Fruit fly (Drosophila melanogaster) whole organism, embryonic: Measurements from ENCODE around the gene htk.
A peak's percentile ranks its signal among the peaks of the same experiment; 100 is the strongest.

Source experiments
- Atf-2 ChIP-seq: fragments of 200-800 bp; sonication (Bioruptor generic); optimal IDR thresholded peaks from 2 replicates; lab custom pipeline; 2016; ENCODE audit warnings: missing biosample characterization, missing genetic modification characterization
- CG10543 ChIP-seq: fragments of 200-800 bp; sonication (Bioruptor generic); optimal IDR thresholded peaks from 3 replicates; lab custom pipeline; 2017; ENCODE audit warnings: missing biosample characterization, mild to moderate bottlenecking, missing genetic modification characterization, moderate library complexity
- CG12104 ChIP-seq: fragments of 200-800 bp; sonication (Bioruptor generic); optimal IDR thresholded peaks from 3 replicates; lab custom pipeline; 2016; ENCODE audit warnings: missing biosample characterization, missing genetic modification characterization
- CG12391 ChIP-seq: fragments of 200-800 bp; sonication (Bioruptor generic); optimal IDR thresholded peaks from 3 replicates; lab custom pipeline; 2018; ENCODE audit warnings: missing biosample characterization, mild to moderate bottlenecking, missing genetic modification characterization, moderate library complexity
- CG13624 ChIP-seq: fragments of 200-800 bp; sonication (Bioruptor generic); optimal IDR thresholded peaks from 2 replicates; lab custom pipeline; 2016; ENCODE audit warnings: missing biosample characterization, missing genetic modification characterization
- CG18262 ChIP-seq: fragments of 200-800 bp; optimal IDR thresholded peaks from 3 replicates; lab custom pipeline; 2019; ENCODE audit warnings: missing biosample characterization, mild to moderate bottlenecking, missing genetic modification characterization, moderate library complexity
- CG18476 ChIP-seq: fragments of 200-800 bp; sonication (Bioruptor generic); optimal IDR thresholded peaks from 2 replicates; lab custom pipeline; 2016; ENCODE audit warnings: missing biosample characterization, mild to moderate bottlenecking, missing genetic modification characterization
- CG18599 ChIP-seq: fragments of 200-800 bp; sonication (Bioruptor generic); optimal IDR thresholded peaks from 3 replicates; lab custom pipeline; 2017; ENCODE audit warnings: missing biosample characterization, missing genetic modification characterization, mild to moderate bottlenecking, moderate library complexity, missing genetic modification reagents
- CG18619 ChIP-seq: fragments of 200-800 bp; sonication (Bioruptor generic); optimal IDR thresholded peaks from 3 replicates; lab custom pipeline; 2017; ENCODE audit warnings: missing biosample characterization, mild to moderate bottlenecking, missing genetic modification characterization
- CG2875 ChIP-seq: fragments of 200-800 bp; sonication (Bioruptor generic); optimal IDR thresholded peaks from 2 replicates; lab custom pipeline; 2017; ENCODE audit warnings: missing biosample characterization, mild to moderate bottlenecking, missing genetic modification characterization, missing genetic modification reagents
- CG42726 ChIP-seq: fragments of 200-800 bp; sonication (Bioruptor generic); IDR thresholded peaks from 2 replicates; pipeline ENCODE4 v1.3.6; 2022; ENCODE audit warnings: missing biosample characterization, missing genetic modification characterization; ENCODE audit not compliant: partially characterized antibody
- CG4854 ChIP-seq: fragments of 200-800 bp; sonication (Bioruptor generic); optimal IDR thresholded peaks from 2 replicates; lab custom pipeline; 2016; ENCODE audit warnings: missing biosample characterization, missing genetic modification characterization, inconsistent platforms
- CG6765 ChIP-seq: fragments of 200-800 bp; sonication (Bioruptor generic); optimal IDR thresholded peaks from 3 replicates; lab custom pipeline; 2017; ENCODE audit warnings: missing biosample characterization, mild to moderate bottlenecking, missing genetic modification characterization
- CG6813 ChIP-seq: fragments of 200-800 bp; sonication (Bioruptor generic); optimal IDR thresholded peaks from 2 replicates; lab custom pipeline; 2017; ENCODE audit warnings: missing biosample characterization, missing genetic modification characterization, mild to moderate bottlenecking, moderate library complexity, missing genetic modification reagents
- CG7786 ChIP-seq: fragments of 200-800 bp; sonication (Bioruptor generic); optimal IDR thresholded peaks from 2 replicates; lab custom pipeline; 2016; ENCODE audit warnings: missing biosample characterization, missing genetic modification characterization
- CG8924 ChIP-seq: fragments of 200-800 bp; optimal IDR thresholded peaks from 3 replicates; lab custom pipeline; 2019; ENCODE audit warnings: missing biosample characterization, mild to moderate bottlenecking, missing genetic modification characterization, moderate library complexity
- CoRest ChIP-seq: fragments of 200-800 bp; sonication (Bioruptor generic); optimal IDR thresholded peaks from 3 replicates; lab custom pipeline; 2018; ENCODE audit warnings: missing biosample characterization, mild to moderate bottlenecking, missing genetic modification characterization, moderate library complexity
- Dbx ChIP-seq: fragments of 200-800 bp; sonication (Bioruptor generic); IDR thresholded peaks from 3 replicates; pipeline ENCODE4 v1.3.6; 2022; ENCODE audit warnings: missing biosample characterization, missing genetic modification characterization
- E2f2 ChIP-seq: fragments of 200-800 bp; sonication (Bioruptor generic); IDR thresholded peaks from 2 replicates; pipeline ENCODE4 v1.3.6; 2022; ENCODE audit warnings: missing biosample characterization, missing genetic modification characterization
- ERR ChIP-seq: fragments of 200-800 bp; sonication (Bioruptor generic); optimal IDR thresholded peaks from 2 replicates; lab custom pipeline; 2016; ENCODE audit warnings: missing biosample characterization, missing genetic modification characterization
- HHEX ChIP-seq: fragments of 200-800 bp; sonication (Bioruptor generic); optimal IDR thresholded peaks from 3 replicates; lab custom pipeline; 2017; ENCODE audit warnings: missing biosample characterization, mild to moderate bottlenecking, missing genetic modification characterization, missing genetic modification reagents
- HmgD ChIP-seq: fragments of 200-800 bp; sonication (Bioruptor generic); optimal IDR thresholded peaks from 3 replicates; lab custom pipeline; 2016; ENCODE audit warnings: missing biosample characterization, missing genetic modification characterization
- Nf-YC ChIP-seq: fragments of 200-800 bp; optimal IDR thresholded peaks from 3 replicates; lab custom pipeline; 2019; ENCODE audit warnings: missing biosample characterization, mild to moderate bottlenecking, missing genetic modification characterization, moderate library complexity
- Oli ChIP-seq: fragments of 200-800 bp; sonication (Bioruptor generic); optimal IDR thresholded peaks from 2 replicates; lab custom pipeline; 2018; ENCODE audit warnings: missing biosample characterization, mild to moderate bottlenecking, missing genetic modification characterization, moderate library complexity
- Side ChIP-seq: fragments of 200-800 bp; sonication (Bioruptor generic); optimal IDR thresholded peaks from 2 replicates; lab custom pipeline; 2016; ENCODE audit warnings: missing biosample characterization, missing genetic modification characterization
- Sox100B ChIP-seq: fragments of 200-800 bp; sonication (Bioruptor generic); optimal IDR thresholded peaks from 3 replicates; lab custom pipeline; 2018; ENCODE audit warnings: missing biosample characterization, mild to moderate bottlenecking, missing genetic modification characterization
- Trl ChIP-seq, 3 experiments: fragments of >200 bp in 2 of 3; fragments of 200-800 bp in 1 of 3; sonication (Bioruptor generic) in 1 of 3; optimal IDR thresholded peaks; 2 replicates in 1 of 3; 3 replicates in 2 of 3; lab custom pipeline; 2016 to 2017; ENCODE audit warnings: missing biosample characterization in 1 of 3, missing genetic modification characterization in 1 of 3
- Xbp1 ChIP-seq: fragments of 200-800 bp; sonication (Bioruptor generic); optimal IDR thresholded peaks from 3 replicates; lab custom pipeline; 2016; ENCODE audit warnings: missing biosample characterization, mild to moderate bottlenecking, missing genetic modification characterization
- bab2 ChIP-seq: fragments of 200-800 bp; sonication (Bioruptor generic); optimal IDR thresholded peaks from 2 replicates; lab custom pipeline; 2016; ENCODE audit warnings: missing biosample characterization, missing genetic modification characterization
- caup ChIP-seq: fragments of 200-800 bp; sonication (Bioruptor generic); optimal IDR thresholded peaks from 3 replicates; lab custom pipeline; 2017; ENCODE audit warnings: missing biosample characterization, mild to moderate bottlenecking, missing genetic modification characterization, moderate library complexity; ENCODE audit not compliant: severe bottlenecking
- cwo ChIP-seq: fragments of 200-800 bp; sonication (Bioruptor generic); optimal IDR thresholded peaks from 3 replicates; lab custom pipeline; 2017; ENCODE audit warnings: missing biosample characterization, missing genetic modification characterization, mild to moderate bottlenecking, moderate library complexity, missing genetic modification reagents
- emc ChIP-seq: fragments of 200-800 bp; sonication (Bioruptor generic); optimal IDR thresholded peaks from 2 replicates; lab custom pipeline; 2016; ENCODE audit warnings: missing biosample characterization, missing genetic modification characterization
- gem ChIP-seq: fragments of 200-800 bp; sonication (Bioruptor generic); optimal IDR thresholded peaks from 2 replicates; lab custom pipeline; 2019; ENCODE audit warnings: missing biosample characterization, mild to moderate bottlenecking, missing genetic modification characterization, moderate library complexity
- ham ChIP-seq: fragments of 200-800 bp; sonication (Bioruptor generic); IDR thresholded peaks from 2 replicates; pipeline ENCODE4 v1.3.6; 2022; ENCODE audit warnings: missing biosample characterization, missing genetic modification characterization
- hkb ChIP-seq, 2 experiments: fragments of 200-800 bp in 1 of 2; fragments of >200 bp in 1 of 2; sonication (Bioruptor generic) in 1 of 2; IDR thresholded peaks in 1 of 2; optimal IDR thresholded peaks in 1 of 2; 2 replicates each; pipeline versions ENCODE4 v1.3.6 to Lab custom; 2017 to 2022; ENCODE audit warnings: missing biosample characterization in 1 of 2, missing genetic modification characterization in 1 of 2
- lab ChIP-seq: fragments of 200-800 bp; sonication (Bioruptor generic); optimal IDR thresholded peaks from 3 replicates; lab custom pipeline; 2017; ENCODE audit warnings: missing biosample characterization, missing genetic modification characterization, mild to moderate bottlenecking, moderate library complexity, missing genetic modification reagents
- maf-S ChIP-seq: fragments of 200-800 bp; sonication (Bioruptor generic); optimal IDR thresholded peaks from 2 replicates; lab custom pipeline; 2016; ENCODE audit warnings: missing biosample characterization, missing genetic modification characterization
- mam ChIP-seq: fragments of 200-800 bp; sonication (Bioruptor generic); optimal IDR thresholded peaks from 3 replicates; lab custom pipeline; 2016; ENCODE audit warnings: missing biosample characterization, missing genetic modification characterization
- nerfin-1 ChIP-seq: fragments of 200-800 bp; sonication (Bioruptor generic); optimal IDR thresholded peaks from 3 replicates; lab custom pipeline; 2019; ENCODE audit warnings: missing biosample characterization, mild to moderate bottlenecking, missing genetic modification characterization, moderate library complexity
- nmo ChIP-seq: fragments of 200-800 bp; sonication (Bioruptor generic); optimal IDR thresholded peaks from 2 replicates; lab custom pipeline; 2018; ENCODE audit warnings: missing biosample characterization, mild to moderate bottlenecking, missing genetic modification characterization, moderate library complexity
- pb ChIP-seq: fragments of 200-800 bp; sonication (Bioruptor generic); optimal IDR thresholded peaks from 3 replicates; lab custom pipeline; 2016; ENCODE audit warnings: missing biosample characterization, missing genetic modification characterization
- phol ChIP-seq: fragments of 200-800 bp; sonication (Bioruptor generic); optimal IDR thresholded peaks from 3 replicates; lab custom pipeline; 2018; ENCODE audit warnings: missing biosample characterization, mild to moderate bottlenecking, missing genetic modification characterization, moderate library complexity
- so ChIP-seq: fragments of 200-800 bp; sonication (Bioruptor generic); IDR thresholded peaks from 3 replicates; pipeline ENCODE4 v1.3.6; 2022; ENCODE audit warnings: missing biosample characterization, missing genetic modification characterization
- sob ChIP-seq: fragments of 200-800 bp; sonication (Bioruptor generic); IDR thresholded peaks from 2 replicates; pipeline ENCODE4 v1.3.6; 2022; ENCODE audit warnings: missing biosample characterization, missing genetic modification characterization
- sr ChIP-seq: fragments of 200-800 bp; sonication (Bioruptor generic); IDR thresholded peaks from 3 replicates; pipeline ENCODE4 v1.3.6; 2022; ENCODE audit warnings: missing biosample characterization, missing genetic modification characterization
- tgo ChIP-seq: fragments of 200-800 bp; sonication (Bioruptor generic); IDR thresholded peaks from 3 replicates; pipeline ENCODE4 v1.3.6; 2022; ENCODE audit warnings: missing biosample characterization, missing genetic modification characterization
- tup ChIP-seq: fragments of 200-800 bp; sonication (Bioruptor generic); optimal IDR thresholded peaks from 2 replicates; lab custom pipeline; 2016; ENCODE audit warnings: missing biosample characterization, mild to moderate bottlenecking, missing genetic modification characterization, moderate library complexity

htk gene

dm6 chrX:18899835-18900460 is 56.5 kb downstream of the htk start, which contains the start of gene CG7378 (continued):
- TF ChIP-seq CG13624 (GFP tag; lab: Kevin White, UChicago), result peak; percentile 10
- peak; percentile 48 for TF ChIP-seq CG8924
- TF ChIP-seq sob (GFP tag; lab: Robert Waterston, UW), result 0 out of 2 replicates have a peak, but pooled peaks have one; percentile 8
- TF ChIP-seq CG18476, result peak; percentile 15
- peak; percentile 55 for TF ChIP-seq CG18599
- peak; percentile 25; the same call in 1 of the 3 replicates for TF ChIP-seq tgo (GFP tag; lab: Robert Waterston, UW)
- peak; percentile 16 for TF ChIP-seq CG4854 (GFP tag; lab: Kevin White, UChicago)
- peak; percentile 32 for TF ChIP-seq Nf-YC (tag; lab: Kevin White, UChicago)
- peak; percentile 8 for TF ChIP-seq pb
- TF ChIP-seq gem, result peak; percentile 29
- 0 out of 2 replicates have a peak, but pooled peaks have one; percentile 7 for TF ChIP-seq E2f2 (GFP tag; lab: Robert Waterston, UW)
- TF ChIP-seq CG6813 (GFP tag; lab: Kevin White, UChicago), result peak; percentile 53
- TF ChIP-seq emc (GFP tag; lab: Kevin White, UChicago), result no peak
- peak; percentile 55 for TF ChIP-seq cwo (GFP tag; lab: Kevin White, UChicago)
- peak; percentile 53 for TF ChIP-seq Side (GFP tag; lab: Kevin White, UChicago)
- TF ChIP-seq sr, result 0 out of 3 replicates have a peak, but pooled peaks have one; percentile 13
- peak; percentile 25 for TF ChIP-seq bab2 (GFP tag; lab: Kevin White, UChicago)
- no peak for TF ChIP-seq HmgD
- TF ChIP-seq CG12391 (tag; lab: Kevin White, UChicago), result peak; percentile 26
- TF ChIP-seq CG18619 (GFP tag; lab: Kevin White, UChicago), result peak; percentile 69
- TF ChIP-seq CG12104, result peak; percentile 33
- no peak for TF ChIP-seq hkb (optimal IDR thresholded peaks at IDR 0.05; lab: Kevin White, UChicago)
- TF ChIP-seq hkb (GFP tag; IDR thresholded peaks at IDR 0.05; lab: Robert Waterston, UW), result 0 out of 2 replicates have a peak, but pooled peaks have one; percentile 16
- TF ChIP-seq nmo (GFP tag; lab: Kevin White, UChicago), result peak; percentile 49
- no peak for TF ChIP-seq CG42726 (GFP tag; lab: Robert Waterston, UW)
- peak; percentile 23 for TF ChIP-seq CG18262 (tag; lab: Kevin White, UChicago)
- TF ChIP-seq CoRest, result peak; percentile 47
- peak; percentile 26 for TF ChIP-seq CG6765
- TF ChIP-seq Xbp1, result peak; percentile 21
- TF ChIP-seq Oli (tag; lab: Kevin White, UChicago), result peak; percentile 38
- TF ChIP-seq so (GFP tag; lab: Robert Waterston, UW), result no peak
- peak; percentile 62 for TF ChIP-seq Sox100B (GFP tag; lab: Kevin White, UChicago)
- peak; percentile 26 for TF ChIP-seq CG10543 (GFP tag; lab: Kevin White, UChicago)
- TF ChIP-seq Atf-2 (GFP tag; lab: Kevin White, UChicago), result no peak
- no peak for TF ChIP-seq ham (GFP tag; lab: Robert Waterston, UW)
- peak; percentile 4 for TF ChIP-seq CG7786 (GFP tag; lab: Kevin White, UChicago)
- TF ChIP-seq maf-S (GFP tag; lab: Kevin White, UChicago), result no peak
- TF ChIP-seq HHEX (GFP tag; lab: Kevin White, UChicago), result peak; percentile 47
- peak; percentile 19 for TF ChIP-seq nerfin-1 (tag; lab: Kevin White, UChicago)
- TF ChIP-seq Trl (optimal IDR thresholded peaks at IDR 0.05; lab: Kevin White, UChicago), result peak; percentile 1 to 13
- peak; percentile 48 for TF ChIP-seq Trl (GFP tag; optimal IDR thresholded peaks at IDR 0.05; lab: Kevin White, UChicago)
- peak; percentile 72 for TF ChIP-seq mam (GFP tag; lab: Kevin White, UChicago)
- peak; percentile 41 for TF ChIP-seq lab (GFP tag; lab: Kevin White, UChicago)
- peak; percentile 40 for TF ChIP-seq caup (GFP tag; lab: Kevin White, UChicago)
- TF ChIP-seq Dbx (GFP tag; lab: Robert Waterston, UW), result 0 out of 3 replicates have a peak, but pooled peaks have one; percentile 13
- TF ChIP-seq ERR (GFP tag; lab: Kevin White, UChicago), result no peak
- TF ChIP-seq CG2875 (GFP tag; lab: Kevin White, UChicago), result no peak
- peak; percentile 14 for TF ChIP-seq phol (tag; lab: Kevin White, UChicago)
- peak; percentile 7 for TF ChIP-seq tup (GFP tag; lab: Kevin White, UChicago)
